Fruit fly (Drosophila melanogaster): ENCODE measurements around the gene Nmdmc.

Nmdmc gene

DNA sequence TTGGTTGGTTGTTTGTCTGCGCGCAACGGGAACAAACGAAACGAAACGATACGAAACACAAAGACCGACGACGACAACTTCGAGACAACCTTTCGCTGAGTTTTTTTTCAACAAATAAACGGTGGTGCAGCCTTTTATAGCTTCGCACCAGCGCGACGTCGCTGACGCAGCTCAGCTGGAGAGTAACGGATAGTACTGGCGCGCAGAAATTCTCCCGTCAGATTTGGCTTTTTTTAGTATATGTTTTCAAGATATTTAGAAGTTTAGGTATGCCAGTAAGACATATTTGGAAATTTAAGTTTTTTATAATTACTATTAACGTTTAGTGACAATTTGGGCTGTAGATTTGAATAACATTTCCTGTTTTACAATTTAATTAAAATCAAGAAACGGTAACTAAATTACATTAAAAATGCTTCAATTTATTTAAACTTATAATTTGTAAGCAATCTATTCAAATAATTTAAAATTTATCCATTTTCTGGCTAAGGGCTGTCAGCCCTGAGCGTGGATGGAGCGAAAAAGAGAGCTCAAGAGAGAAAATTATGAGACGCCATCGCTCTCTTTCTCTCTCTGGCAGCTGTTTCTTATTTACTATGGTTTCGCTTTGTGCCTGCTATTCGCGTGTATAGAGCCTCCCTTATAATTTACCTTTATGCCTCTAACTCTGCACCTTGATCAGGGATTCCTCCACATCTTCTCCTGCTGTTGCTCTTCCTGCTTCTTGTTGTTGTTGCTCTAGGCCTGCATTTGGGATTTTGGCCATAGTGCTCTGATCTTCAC, 16.5 kb downstream of the Nmdmc start:
- TF ChIP-seq GATAd (GFP tag; optimal IDR thresholded peaks at IDR 0.05) = no peak
- TF ChIP-seq Sp1 (GFP tag; optimal IDR thresholded peaks at IDR 0.05) = peak; percentile 92
- TF ChIP-seq jim (GFP tag; optimal IDR thresholded peaks at IDR 0.05) = no peak
- no peak for TF ChIP-seq CrebA (GFP tag; optimal IDR thresholded peaks at IDR 0.05; ENCODE audit: borderline replicate concordance)
- TF ChIP-seq h (GFP tag; optimal IDR thresholded peaks at IDR 0.05) = peak; percentile 83
- TF ChIP-seq usp (GFP tag; optimal IDR thresholded peaks at IDR 0.05) = no peak
- TF ChIP-seq Myc (optimal IDR thresholded peaks at IDR 0.05) = peak; percentile 94
- peak; percentile 8 for TF ChIP-seq Hr83 (GFP tag; optimal IDR thresholded peaks at IDR 0.05; ENCODE audit: poor library complexity, severe bottlenecking)
- peak; percentile 71 for TF ChIP-seq CG9705 (GFP tag; optimal IDR thresholded peaks at IDR 0.05)
- TF ChIP-seq fru (GFP tag; optimal IDR thresholded peaks at IDR 0.05) = peak; percentile 86
- TF ChIP-seq pan (optimal IDR thresholded peaks at IDR 0.05) = no peak
- peak; percentile 29 for TF ChIP-seq sage (GFP tag; optimal IDR thresholded peaks at IDR 0.05)
- peak; percentile 75 for TF ChIP-seq Jra (GFP tag; optimal IDR thresholded peaks at IDR 0.05)
- TF ChIP-seq N (GFP tag; optimal IDR thresholded peaks at IDR 0.05) = no peak
- TF ChIP-seq dmrt93B (GFP tag; optimal IDR thresholded peaks at IDR 0.05) = peak; percentile 70
- peak; percentile 10 for TF ChIP-seq dsf (GFP tag; optimal IDR thresholded peaks at IDR 0.05; ENCODE audit: borderline replicate concordance)
- TF ChIP-seq woc (GFP tag; optimal IDR thresholded peaks at IDR 0.05) = peak; percentile 93
- TF ChIP-seq dl (GFP tag; optimal IDR thresholded peaks at IDR 0.05; ENCODE audit: insufficient read depth in 1 of 2, partially characterized antibody in 2 of 2) = peak; percentile 60 to 72
- TF ChIP-seq tai (GFP tag; optimal IDR thresholded peaks at IDR 0.05) = peak; percentile 47
- TF ChIP-seq Hr78 (GFP tag; optimal IDR thresholded peaks at IDR 0.05) = no peak
- peak; percentile 90 for TF ChIP-seq psq (GFP tag; optimal IDR thresholded peaks at IDR 0.05)
- TF ChIP-seq Mio (GFP tag; optimal IDR thresholded peaks at IDR 0.05) = no peak
- TF ChIP-seq sv (GFP tag; optimal IDR thresholded peaks at IDR 0.05) = peak; percentile 79
- peak; percentile 54 for TF ChIP-seq Vsx2 (GFP tag; optimal IDR thresholded peaks at IDR 0.05; ENCODE audit: partially characterized antibody)
- peak; percentile 77 for TF ChIP-seq rgr (GFP tag; optimal IDR thresholded peaks at IDR 0.05)
- TF ChIP-seq OdsH (GFP tag; optimal IDR thresholded peaks at IDR 0.05) = peak; percentile 82
- peak; percentile 75 for TF ChIP-seq br (GFP tag; optimal IDR thresholded peaks at IDR 0.05)
- TF ChIP-seq Abd-B (GFP tag; optimal IDR thresholded peaks at IDR 0.05) = no peak
- no peak for TF ChIP-seq CG32264 (GFP tag; optimal IDR thresholded peaks at IDR 0.05)
- TF ChIP-seq Dfd (GFP tag; optimal IDR thresholded peaks at IDR 0.05) = no peak
- TF ChIP-seq brk (GFP tag; optimal IDR thresholded peaks at IDR 0.05) = peak; percentile 73
- TF ChIP-seq foxo (GFP tag; optimal IDR thresholded peaks at IDR 0.05) = peak in 1 of 2 experiments; percentile 84
- TF ChIP-seq HLH106 (tag; optimal IDR thresholded peaks at IDR 0.05) = peak; percentile 89
- TF ChIP-seq Hnf4 (GFP tag; optimal IDR thresholded peaks at IDR 0.05) = peak; percentile 35
- TF ChIP-seq lola (GFP tag; optimal IDR thresholded peaks at IDR 0.05) = no peak
- peak; percentile 74 for TF ChIP-seq ey (GFP tag; optimal IDR thresholded peaks at IDR 0.05)
- TF ChIP-seq Dif (GFP tag; optimal IDR thresholded peaks at IDR 0.05; ENCODE audit: partially characterized antibody) = peak; percentile 84
- TF ChIP-seq Rel (GFP tag; optimal IDR thresholded peaks at IDR 0.05) = peak; percentile 41
- TF ChIP-seq Rel (tag; optimal IDR thresholded peaks at IDR 0.05) = peak; percentile 55

DNA sequence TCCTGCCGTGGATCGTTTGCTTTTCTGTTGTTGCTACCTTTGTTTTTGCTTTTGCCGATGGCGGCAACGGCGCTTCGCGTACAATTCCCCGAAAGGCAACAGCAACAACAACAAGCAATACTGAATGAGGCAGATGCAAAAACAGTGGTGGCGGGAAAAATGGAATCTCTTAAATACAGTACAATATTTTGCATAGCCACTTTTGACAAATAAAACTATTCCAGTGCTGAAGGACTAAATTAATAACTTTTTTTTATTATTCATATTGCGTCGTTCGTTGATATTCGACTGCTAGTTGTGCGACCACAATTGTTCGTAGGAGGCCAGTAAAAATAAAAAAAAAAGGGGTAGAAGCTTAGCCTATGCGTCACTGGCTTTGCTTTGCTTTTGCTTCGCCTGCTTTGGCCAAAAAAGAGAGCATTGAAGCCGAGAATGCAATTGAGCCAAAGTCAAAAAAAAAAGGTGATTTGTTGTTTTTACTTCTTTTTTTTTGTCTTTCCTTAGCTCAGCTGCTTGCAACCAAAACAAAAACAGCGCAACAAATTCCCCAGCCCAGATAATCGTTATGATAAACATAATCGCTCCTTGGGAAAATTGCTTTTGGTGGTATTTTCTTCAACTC, 18.4 kb downstream of the Nmdmc start:
- no peak for TF ChIP-seq lola (GFP tag; optimal IDR thresholded peaks at IDR 0.05)
- TF ChIP-seq Mio (GFP tag; optimal IDR thresholded peaks at IDR 0.05) = peak; percentile 63
- TF ChIP-seq Rel (GFP tag; optimal IDR thresholded peaks at IDR 0.05) = peak; percentile 97
- peak; percentile 74 for TF ChIP-seq Rel (tag; optimal IDR thresholded peaks at IDR 0.05)
- peak; percentile 93 for TF ChIP-seq brk (GFP tag; optimal IDR thresholded peaks at IDR 0.05)
- peak; percentile 93 for TF ChIP-seq dmrt93B (GFP tag; optimal IDR thresholded peaks at IDR 0.05)
- TF ChIP-seq OdsH (GFP tag; optimal IDR thresholded peaks at IDR 0.05) = peak; percentile 98
- peak; percentile 98 for TF ChIP-seq br (GFP tag; optimal IDR thresholded peaks at IDR 0.05)
- TF ChIP-seq CrebA (GFP tag; optimal IDR thresholded peaks at IDR 0.05; ENCODE audit: borderline replicate concordance) = no peak
- no peak for TF ChIP-seq Vsx2 (GFP tag; optimal IDR thresholded peaks at IDR 0.05; ENCODE audit: partially characterized antibody)
- no peak for TF ChIP-seq Hr78 (GFP tag; optimal IDR thresholded peaks at IDR 0.05)
- no peak for TF ChIP-seq Dfd (GFP tag; optimal IDR thresholded peaks at IDR 0.05)
- TF ChIP-seq Sp1 (GFP tag; optimal IDR thresholded peaks at IDR 0.05) = peak; percentile 93
- no peak for TF ChIP-seq Dif (GFP tag; optimal IDR thresholded peaks at IDR 0.05; ENCODE audit: partially characterized antibody)
- TF ChIP-seq h (GFP tag; optimal IDR thresholded peaks at IDR 0.05) = peak; percentile 99
- no peak for TF ChIP-seq jim (GFP tag; optimal IDR thresholded peaks at IDR 0.05)
- TF ChIP-seq GATAd (GFP tag; optimal IDR thresholded peaks at IDR 0.05) = peak; percentile 78
- TF ChIP-seq rgr (GFP tag; optimal IDR thresholded peaks at IDR 0.05) = peak; percentile 98
- TF ChIP-seq CG32264 (GFP tag; optimal IDR thresholded peaks at IDR 0.05) = peak; percentile 92
- peak; percentile 49 for TF ChIP-seq Hr83 (GFP tag; optimal IDR thresholded peaks at IDR 0.05; ENCODE audit: poor library complexity, severe bottlenecking)
- TF ChIP-seq dl (GFP tag; optimal IDR thresholded peaks at IDR 0.05; ENCODE audit: insufficient read depth in 1 of 2, partially characterized antibody in 2 of 2) = no peak
- peak; percentile 96 for TF ChIP-seq psq (GFP tag; optimal IDR thresholded peaks at IDR 0.05)
- TF ChIP-seq ey (GFP tag; optimal IDR thresholded peaks at IDR 0.05) = peak; percentile 98
- TF ChIP-seq Jra (GFP tag; optimal IDR thresholded peaks at IDR 0.05) = peak; percentile 95
- TF ChIP-seq Myc (optimal IDR thresholded peaks at IDR 0.05) = no peak
- TF ChIP-seq dsf (GFP tag; optimal IDR thresholded peaks at IDR 0.05; ENCODE audit: borderline replicate concordance) = peak; percentile 83
- peak; percentile 72 for TF ChIP-seq CG9705 (GFP tag; optimal IDR thresholded peaks at IDR 0.05)
- TF ChIP-seq N (GFP tag; optimal IDR thresholded peaks at IDR 0.05) = no peak
- peak; percentile 90 for TF ChIP-seq sage (GFP tag; optimal IDR thresholded peaks at IDR 0.05)
- peak; percentile 95 for TF ChIP-seq Hnf4 (GFP tag; optimal IDR thresholded peaks at IDR 0.05)
- peak; percentile 89 for TF ChIP-seq tai (GFP tag; optimal IDR thresholded peaks at IDR 0.05)
- TF ChIP-seq usp (GFP tag; optimal IDR thresholded peaks at IDR 0.05) = no peak
- TF ChIP-seq woc (GFP tag; optimal IDR thresholded peaks at IDR 0.05) = peak; percentile 94
- peak; percentile 86 for TF ChIP-seq sv (GFP tag; optimal IDR thresholded peaks at IDR 0.05)
- TF ChIP-seq foxo (GFP tag; optimal IDR thresholded peaks at IDR 0.05) = peak; percentile 92 to 98
- no peak for TF ChIP-seq Abd-B (GFP tag; optimal IDR thresholded peaks at IDR 0.05)
- peak; percentile 98 for TF ChIP-seq fru (GFP tag; optimal IDR thresholded peaks at IDR 0.05)
- TF ChIP-seq HLH106 (tag; optimal IDR thresholded peaks at IDR 0.05) = peak; percentile 95
- TF ChIP-seq pan (optimal IDR thresholded peaks at IDR 0.05) = no peak

Measured in whole organism, wandering third instar larva.